Worm (Caenorhabditis elegans) whole organism, midembryonic: ENCODE data around the gene kqt-1.

Experiments
- cog-1 ChIP-seq: sonication (generic microtip); optimal IDR thresholded peaks from 2 replicates; lab custom pipeline; 2016; ENCODE audit warnings: missing genetic modification characterization, missing compliant biosample characterization
- ztf-23 ChIP-seq: fragments of 200-800 bp; sonication (Bioruptor generic); IDR thresholded peaks from 2 replicates; pipeline ENCODE4 v1.3.6; 2022; ENCODE audit warnings: missing genetic modification reagents, missing genetic modification characterization, missing compliant biosample characterization

ce11 chrX:6663780-6664437 lies 45.1 kb downstream of the kqt-1 start:
- TF ChIP-seq ztf-23 (GFP tag; lab: Robert Waterston, UW) = no peak
- no peak for TF ChIP-seq cog-1 (tag; lab: Kevin White, UChicago)
